Fruit fly (Drosophila melanogaster) S2 (cell line): Measurements from ENCODE around the gene Yp3.

Source experiments
- CG8478 ChIP-seq: fragments of >200 bp; optimal IDR thresholded peaks from 2 replicates; lab custom pipeline; 2018
- CTCF ChIP-seq, 2 experiments: fragments of >200 bp; optimal IDR thresholded peaks; 2 replicates each; lab custom pipeline; 2018

dm6 chrX:13787282-13787850, 28.0 kb downstream of the Yp3 start:
- TF ChIP-seq CG8478 (lab: Kevin White, UChicago) (no peak), CTCF (optimal IDR thresholded peaks at IDR 0.05; lab: Kevin White, UChicago) (no peak)
